Fruit fly (Drosophila melanogaster): Measurements from ENCODE around the gene Pen.

dm6 chr2L:10096127-10096526, 39.4 kb downstream of the Pen start:
- no peak for TF ChIP-seq Myc (optimal IDR thresholded peaks at IDR 0.05)
- no peak for TF ChIP-seq dmrt93B (GFP tag; optimal IDR thresholded peaks at IDR 0.05)
- TF ChIP-seq h (GFP tag; optimal IDR thresholded peaks at IDR 0.05), result no peak
- no peak for TF ChIP-seq OdsH (GFP tag; optimal IDR thresholded peaks at IDR 0.05)
- TF ChIP-seq sage (GFP tag; optimal IDR thresholded peaks at IDR 0.05), result no peak
- TF ChIP-seq woc (GFP tag; optimal IDR thresholded peaks at IDR 0.05), result no peak
